Worm (Caenorhabditis elegans): ENCODE measurements around the gene Y113G7A.13.

DNA sequence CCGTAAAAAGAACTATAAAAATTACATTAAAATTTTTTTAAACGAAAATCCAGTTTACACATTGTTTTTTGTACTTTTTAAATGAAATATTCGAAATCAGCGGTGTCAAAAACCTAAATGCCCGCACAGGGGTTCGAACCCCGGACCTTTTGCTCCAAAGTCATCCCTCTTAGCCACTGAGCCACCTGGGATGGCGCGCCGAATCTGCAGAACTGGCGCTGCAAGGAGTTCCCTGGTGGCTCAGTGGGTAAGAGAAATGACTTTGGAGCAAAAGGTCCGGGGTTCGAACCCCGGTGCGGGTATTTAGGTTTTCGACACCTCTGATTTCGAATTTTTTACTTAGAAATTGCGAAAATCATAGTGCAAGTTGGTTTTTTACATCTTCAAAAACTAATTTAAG, 24.4 kb upstream of the Y113G7A.13 start:
- TF ChIP-seq med-1 (GFP tag; optimal IDR thresholded peaks at IDR 0.05; ENCODE audit: insufficient read depth) = no peak
- TF ChIP-seq T22C8.4 (GFP tag; IDR thresholded peaks at IDR 0.05) = no peak
- TF ChIP-seq flt-1 (GFP tag; IDR thresholded peaks at IDR 0.05) = no peak
- no peak for TF ChIP-seq ref-1 (GFP tag; conservative IDR thresholded peaks at IDR 0.05)
- no peak for TF ChIP-seq klf-2 (GFP tag; conservative IDR thresholded peaks at IDR 0.05)
- no peak for TF ChIP-seq ztf-23 (GFP tag; IDR thresholded peaks at IDR 0.05)

Measured in whole organism, midembryonic.